Worm (Caenorhabditis elegans) whole organism, L3 larva: ENCODE measurements around the gene F36H12.3.

ENCODE experiments used
- ZK546.5 ChIP-seq: sonication (generic microtip); optimal IDR thresholded peaks from 2 replicates; lab custom pipeline; 2017; ENCODE audit warnings: missing biosample characterization, missing genetic modification characterization
- aly-2 ChIP-seq: fragments of 150-350 bp; optimal IDR thresholded peaks from 2 replicates; lab custom pipeline; 2014; ENCODE audit warnings: missing biosample characterization, missing genetic modification characterization
- ceh-16 ChIP-seq: sonication (generic microtip); optimal IDR thresholded peaks from 2 replicates; lab custom pipeline; 2017; ENCODE audit warnings: missing biosample characterization, missing genetic modification characterization
- ceh-28 ChIP-seq: fragments of 150-350 bp; optimal IDR thresholded peaks from 2 replicates; lab custom pipeline; 2014; ENCODE audit warnings: missing biosample characterization, missing genetic modification reagents, missing genetic modification characterization
- ceh-82 ChIP-seq: fragments of 150-350 bp; optimal IDR thresholded peaks from 2 replicates; lab custom pipeline; 2014; ENCODE audit warnings: missing biosample characterization, missing genetic modification characterization
- daf-12 ChIP-seq: fragments of 150-350 bp; optimal IDR thresholded peaks from 2 replicates; lab custom pipeline; 2014; ENCODE audit warnings: missing biosample characterization, missing genetic modification reagents, missing genetic modification characterization
- egl-27 ChIP-seq: sonication (generic microtip); optimal IDR thresholded peaks from 4 replicates; lab custom pipeline; 2017; ENCODE audit warnings: missing biosample characterization, missing genetic modification reagents, missing genetic modification characterization
- egl-5 ChIP-seq: fragments of 150-350 bp; optimal IDR thresholded peaks from 2 replicates; lab custom pipeline; 2017; ENCODE audit warnings: missing biosample characterization, missing genetic modification reagents, missing genetic modification characterization, inconsistent platforms
- elt-1 ChIP-seq: fragments of 150-350 bp; optimal IDR thresholded peaks from 2 replicates; lab custom pipeline; 2014; ENCODE audit warnings: missing biosample characterization, missing genetic modification characterization
- eor-1 ChIP-seq, 2 experiments: fragments of 150-350 bp; optimal IDR thresholded peaks; 2 replicates each; lab custom pipeline; 2014 to 2018; ENCODE audit warnings: missing biosample characterization in 2 of 2, missing genetic modification characterization in 2 of 2
- hmg-11 ChIP-seq: sonication (generic microtip); optimal IDR thresholded peaks from 2 replicates; lab custom pipeline; 2016; ENCODE audit warnings: missing genetic modification characterization, missing compliant biosample characterization
- jun-1 ChIP-seq: fragments of 150-350 bp; optimal IDR thresholded peaks from 2 replicates; lab custom pipeline; 2014; ENCODE audit warnings: missing biosample characterization, missing genetic modification reagents, missing genetic modification characterization
- lin-15B ChIP-seq: fragments of 150-350 bp; optimal IDR thresholded peaks from 2 replicates; lab custom pipeline; 2014; ENCODE audit warnings: missing biosample characterization, missing genetic modification characterization
- lin-39 ChIP-seq: fragments of 150-350 bp; optimal IDR thresholded peaks from 2 replicates; lab custom pipeline; 2018; ENCODE audit warnings: missing biosample characterization, missing genetic modification reagents, missing genetic modification characterization
- lsy-12 ChIP-seq: sonication (generic microtip); optimal IDR thresholded peaks from 2 replicates; lab custom pipeline; 2016; ENCODE audit warnings: mild to moderate bottlenecking, missing genetic modification characterization, missing compliant biosample characterization
- mdl-1 ChIP-seq: fragments of 150-350 bp; optimal IDR thresholded peaks from 2 replicates; lab custom pipeline; 2014; ENCODE audit warnings: missing biosample characterization, missing genetic modification characterization
- nfya-1 ChIP-seq: sonication (generic microtip); optimal IDR thresholded peaks from 2 replicates; lab custom pipeline; 2017; ENCODE audit warnings: missing genetic modification characterization, mild to moderate bottlenecking, missing compliant biosample characterization, antibody characterized with exemption, moderate library complexity; ENCODE audit not compliant: insufficient read depth
- nhr-11 ChIP-seq: fragments of 150-350 bp; optimal IDR thresholded peaks from 2 replicates; lab custom pipeline; 2014; ENCODE audit warnings: missing biosample characterization, missing genetic modification characterization
- nhr-12 ChIP-seq: fragments of 150-350 bp; optimal IDR thresholded peaks from 2 replicates; lab custom pipeline; 2014; ENCODE audit warnings: missing biosample characterization, missing genetic modification characterization
- nhr-23 ChIP-seq: fragments of 150-350 bp; optimal IDR thresholded peaks from 2 replicates; lab custom pipeline; 2014; ENCODE audit warnings: missing biosample characterization, missing genetic modification reagents, missing genetic modification characterization
- nhr-237 ChIP-seq: fragments of 150-350 bp; optimal IDR thresholded peaks from 2 replicates; lab custom pipeline; 2014; ENCODE audit warnings: missing biosample characterization, missing genetic modification characterization
- nhr-25 ChIP-seq: sonication (generic microtip); optimal IDR thresholded peaks from 2 replicates; lab custom pipeline; 2017; ENCODE audit warnings: missing biosample characterization, missing genetic modification characterization
- nhr-43 ChIP-seq: sonication (generic microtip); optimal IDR thresholded peaks from 2 replicates; lab custom pipeline; 2016; ENCODE audit warnings: mild to moderate bottlenecking, missing genetic modification characterization, missing compliant biosample characterization; ENCODE audit not compliant: poor library complexity, severe bottlenecking
- nhr-67 ChIP-seq: fragments of 150-350 bp; optimal IDR thresholded peaks from 2 replicates; lab custom pipeline; 2014; ENCODE audit warnings: missing biosample characterization, missing genetic modification characterization
- nhr-76 ChIP-seq: fragments of 150-350 bp; sonication (generic microtip); optimal IDR thresholded peaks from 5 replicates; lab custom pipeline; 2014; ENCODE audit warnings: missing biosample characterization, missing genetic modification characterization
- nhr-77 ChIP-seq: fragments of 150-350 bp; optimal IDR thresholded peaks from 2 replicates; lab custom pipeline; 2014; ENCODE audit warnings: missing biosample characterization, missing genetic modification characterization
- pha-4 ChIP-seq: fragments of 150-350 bp; optimal IDR thresholded peaks from 2 replicates; lab custom pipeline; 2014; ENCODE audit warnings: missing biosample characterization, missing genetic modification reagents, missing genetic modification characterization
- pqm-1 ChIP-seq: fragments of 150-350 bp; optimal IDR thresholded peaks from 2 replicates; lab custom pipeline; 2017; ENCODE audit warnings: missing biosample characterization, missing genetic modification characterization, inconsistent platforms
- skn-1 ChIP-seq: fragments of 150-350 bp; optimal IDR thresholded peaks from 2 replicates; lab custom pipeline; 2014; ENCODE audit warnings: missing biosample characterization, missing genetic modification characterization
- unc-39 ChIP-seq: sonication (generic microtip); optimal IDR thresholded peaks from 4 replicates; lab custom pipeline; 2017; ENCODE audit warnings: missing biosample characterization, missing genetic modification characterization
- unc-62 ChIP-seq: fragments of 150-350 bp; sonication (generic microtip); optimal IDR thresholded peaks from 4 replicates; lab custom pipeline; 2014; ENCODE audit warnings: missing biosample characterization, missing genetic modification reagents, missing genetic modification characterization
- zag-1 ChIP-seq: fragments of 150-350 bp; optimal IDR thresholded peaks from 2 replicates; lab custom pipeline; 2014; ENCODE audit warnings: missing biosample characterization, missing genetic modification characterization
- ztf-11 ChIP-seq: fragments of 150-350 bp; optimal IDR thresholded peaks from 2 replicates; lab custom pipeline; 2014; ENCODE audit warnings: missing biosample characterization, missing genetic modification characterization
- ztf-4 ChIP-seq: fragments of 150-350 bp; optimal IDR thresholded peaks from 2 replicates; lab custom pipeline; 2014; ENCODE audit warnings: missing biosample characterization, missing genetic modification characterization

The F36H12.3 gene

DNA sequence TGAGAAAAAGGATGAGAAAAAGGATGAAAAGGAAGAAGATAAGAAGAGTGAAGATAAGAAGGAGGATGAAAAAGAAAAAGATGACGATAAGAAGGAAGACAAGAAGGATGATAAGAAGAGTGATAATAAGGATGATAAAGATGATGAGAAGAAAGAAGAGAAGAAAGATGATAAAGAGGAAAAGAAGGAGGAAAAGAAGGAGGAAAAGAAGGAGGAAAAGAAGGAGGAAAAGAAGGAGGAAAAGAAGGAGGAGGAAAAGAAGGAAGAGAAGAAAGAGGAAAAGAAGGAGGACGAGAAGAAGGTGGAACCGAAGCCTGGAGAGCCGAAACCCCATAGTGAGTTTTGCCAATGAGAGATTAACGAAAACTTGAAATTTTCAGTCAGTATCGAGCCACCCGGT, 767 bp downstream of the F36H12.3 start:
- no peak for TF ChIP-seq elt-1 (tag; lab: Kevin White, UChicago)

DNA sequence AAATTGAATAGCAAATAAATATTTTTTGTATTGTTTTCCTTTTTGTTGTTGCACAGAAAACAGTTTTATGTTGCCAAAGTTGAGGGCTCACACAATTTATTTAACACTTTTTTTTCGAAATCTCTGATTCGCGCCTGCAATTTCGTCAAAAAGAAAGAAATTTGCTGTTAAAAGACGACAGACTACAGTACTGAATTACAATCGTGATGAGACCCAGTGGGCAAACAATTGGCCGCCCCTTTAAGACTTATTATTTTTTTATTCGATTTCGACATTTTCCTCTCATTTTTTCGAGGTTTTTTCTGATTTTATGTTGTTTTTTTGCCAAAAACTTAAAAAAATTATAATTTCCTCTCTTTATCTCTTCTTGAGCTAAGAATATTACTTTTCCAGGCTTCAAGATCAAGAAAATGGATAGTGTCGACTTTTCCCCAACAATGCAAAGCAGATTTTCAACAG, 1.5 kb downstream of the F36H12.3 start, which contains the start of gene slfl-4:
slfl-4 (plus strand) TSS at position 409 of the 459 bp plus-strand sequence.
- no peak for TF ChIP-seq elt-1 (tag; lab: Kevin White, UChicago)
- no peak for TF ChIP-seq pqm-1 (tag; lab: Kevin White, UChicago)
- no peak for TF ChIP-seq ceh-28
- TF ChIP-seq ZK546.5 (tag; lab: Kevin White, UChicago) = no peak
- TF ChIP-seq ztf-11 = no peak
- no peak for TF ChIP-seq zag-1
- no peak for TF ChIP-seq nfya-1 (tag; lab: Kevin White, UChicago)
- TF ChIP-seq nhr-77 (tag; lab: Kevin White, UChicago) = no peak
- TF ChIP-seq ztf-4 (tag; lab: Kevin White, UChicago) = no peak
- TF ChIP-seq ceh-82 (tag; lab: Kevin White, UChicago) = no peak
- TF ChIP-seq skn-1 (tag; lab: Kevin White, UChicago) = no peak
- TF ChIP-seq nhr-11 (tag; lab: Kevin White, UChicago) = no peak
- no peak for TF ChIP-seq ceh-16
- no peak for TF ChIP-seq unc-62 (GFP tag; lab: Kevin White, UChicago)
- TF ChIP-seq lin-39 = no peak
- no peak for TF ChIP-seq egl-27
- TF ChIP-seq aly-2 (tag; lab: Kevin White, UChicago) = no peak
- TF ChIP-seq nhr-25 = no peak
- TF ChIP-seq, all 47 proteins: peak for 0

ce11 chrIV:5277752-5278151, 5.1 kb downstream of the F36H12.3 start, which contains the start of gene F36H12.17:
F36H12.17 (minus strand) TSS chrIV:5277852.
- TF ChIP-seq skn-1 (tag; lab: Kevin White, UChicago) = no peak
- TF ChIP-seq unc-62 (GFP tag; lab: Kevin White, UChicago) = no peak
- TF ChIP-seq ceh-82 (tag; lab: Kevin White, UChicago) = no peak
- TF ChIP-seq ZK546.5 (tag; lab: Kevin White, UChicago) = no peak
- TF ChIP-seq nhr-237 = no peak
- no peak for TF ChIP-seq egl-5 (tag; lab: Kevin White, UChicago)
- TF ChIP-seq lin-15B (tag; lab: Kevin White, UChicago) = no peak
- TF ChIP-seq nhr-23 (tag; lab: Kevin White, UChicago) = no peak
- no peak for TF ChIP-seq pha-4 (tag; lab: Kevin White, UChicago)
- no peak for TF ChIP-seq nhr-67 (tag; lab: Kevin White, UChicago)
- no peak for TF ChIP-seq lin-39
- TF ChIP-seq egl-27 = no peak
- TF ChIP-seq nfya-1 (tag; lab: Kevin White, UChicago) = no peak
- TF ChIP-seq lsy-12 (tag; lab: Kevin White, UChicago) = no peak
- no peak for TF ChIP-seq pqm-1 (tag; lab: Kevin White, UChicago)
- no peak for TF ChIP-seq nhr-12 (tag; lab: Kevin White, UChicago)
- TF ChIP-seq jun-1 = no peak
- TF ChIP-seq unc-39 (tag; lab: Kevin White, UChicago) = no peak
- no peak for TF ChIP-seq aly-2 (tag; lab: Kevin White, UChicago)
- TF ChIP-seq nhr-76 = no peak

- TF ChIP-seq ceh-82 (tag; lab: Kevin White, UChicago) (no peak), ztf-4 (tag; lab: Kevin White, UChicago) (no peak), nhr-43 (tag; lab: Kevin White, UChicago) (no peak)
Measured at ce11 chrIV:5281457-5281856, 8.8 kb downstream of the F36H12.3 start.

DNA sequence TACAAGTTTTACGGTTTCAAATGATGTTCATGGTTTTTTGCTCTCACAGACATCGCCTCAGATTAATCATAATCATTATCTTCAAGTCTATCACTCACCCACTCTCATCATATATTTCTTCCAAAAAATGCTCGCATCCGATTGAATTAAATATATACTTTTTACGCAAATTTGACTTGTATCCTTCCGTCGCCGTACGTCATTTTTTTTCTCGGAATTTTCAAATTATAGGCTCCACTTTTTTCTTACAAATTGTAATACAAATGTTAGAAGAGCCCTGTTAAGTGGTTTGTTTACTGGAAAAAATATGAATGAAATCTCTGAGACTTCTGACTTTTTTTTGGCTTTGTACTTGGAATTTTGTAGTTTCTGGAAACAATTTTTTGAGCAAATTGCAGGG, 14.6 kb downstream of the F36H12.3 start:
- TF ChIP-seq eor-1 (tag; optimal IDR thresholded peaks at IDR 0.05; lab: Kevin White, UChicago) = no peak
- TF ChIP-seq egl-27 = no peak
- no peak for TF ChIP-seq unc-62 (GFP tag; lab: Kevin White, UChicago)
- no peak for TF ChIP-seq mdl-1 (tag; lab: Kevin White, UChicago)
- no peak for TF ChIP-seq nhr-11 (tag; lab: Kevin White, UChicago)
- no peak for TF ChIP-seq ZK546.5 (tag; lab: Kevin White, UChicago)
- no peak for TF ChIP-seq hmg-11 (tag; lab: Kevin White, UChicago)
- TF ChIP-seq ceh-82 (tag; lab: Kevin White, UChicago) = no peak
- no peak for TF ChIP-seq pqm-1 (tag; lab: Kevin White, UChicago)
- no peak for TF ChIP-seq nhr-43 (tag; lab: Kevin White, UChicago)
- no peak for TF ChIP-seq nhr-67 (tag; lab: Kevin White, UChicago)
- no peak for TF ChIP-seq egl-5 (tag; lab: Kevin White, UChicago)
- TF ChIP-seq daf-12 (tag; lab: Kevin White, UChicago) = no peak
- no peak for TF ChIP-seq jun-1
- no peak for TF ChIP-seq elt-1 (tag; lab: Kevin White, UChicago)
- no peak for TF ChIP-seq ztf-4 (tag; lab: Kevin White, UChicago)
- TF ChIP-seq nhr-25 = no peak
- TF ChIP-seq, all 47 proteins: peak for 0
